Worm (Caenorhabditis elegans) whole organism, L3 larva: ENCODE results near the gene glb-6.
A peak's percentile ranks its signal among the peaks of the same experiment; 100 is the strongest.

Experiments
- R02D3.7 ChIP-seq: fragments of 150-350 bp; optimal IDR thresholded peaks from 2 replicates; lab custom pipeline; 2014; ENCODE audit warnings: missing biosample characterization, missing genetic modification characterization
- ZK546.5 ChIP-seq: sonication (generic microtip); optimal IDR thresholded peaks from 2 replicates; lab custom pipeline; 2017; ENCODE audit warnings: missing biosample characterization, missing genetic modification characterization
- ceh-16 ChIP-seq: sonication (generic microtip); optimal IDR thresholded peaks from 2 replicates; lab custom pipeline; 2017; ENCODE audit warnings: missing biosample characterization, missing genetic modification characterization
- ceh-28 ChIP-seq: fragments of 150-350 bp; optimal IDR thresholded peaks from 2 replicates; lab custom pipeline; 2014; ENCODE audit warnings: missing biosample characterization, missing genetic modification reagents, missing genetic modification characterization
- ceh-82 ChIP-seq: fragments of 150-350 bp; optimal IDR thresholded peaks from 2 replicates; lab custom pipeline; 2014; ENCODE audit warnings: missing biosample characterization, missing genetic modification characterization
- ceh-9 ChIP-seq: sonication (generic microtip); optimal IDR thresholded peaks from 2 replicates; lab custom pipeline; 2018; ENCODE audit warnings: missing biosample characterization, missing genetic modification characterization
- elt-1 ChIP-seq: fragments of 150-350 bp; optimal IDR thresholded peaks from 2 replicates; lab custom pipeline; 2014; ENCODE audit warnings: missing biosample characterization, missing genetic modification characterization
- elt-2 ChIP-seq: sonication (generic microtip); optimal IDR thresholded peaks from 2 replicates; lab custom pipeline; 2016; ENCODE audit warnings: missing genetic modification reagents, mild to moderate bottlenecking, missing genetic modification characterization, missing compliant biosample characterization
- elt-3 ChIP-seq, 3 experiments: fragments of 150-350 bp in 1 of 3; sonication (generic microtip) in 2 of 3; optimal IDR thresholded peaks; 2 replicates in 2 of 3; 4 replicates in 1 of 3; lab custom pipeline; 2014 to 2017; ENCODE audit warnings: missing biosample characterization in 3 of 3, missing genetic modification characterization in 3 of 3
- fos-1 ChIP-seq: fragments of 150-350 bp; optimal IDR thresholded peaks from 2 replicates; lab custom pipeline; 2014; ENCODE audit warnings: missing biosample characterization, missing genetic modification characterization
- lin-15B ChIP-seq: fragments of 150-350 bp; optimal IDR thresholded peaks from 2 replicates; lab custom pipeline; 2014; ENCODE audit warnings: missing biosample characterization, missing genetic modification characterization
- lin-39 ChIP-seq: fragments of 150-350 bp; optimal IDR thresholded peaks from 2 replicates; lab custom pipeline; 2018; ENCODE audit warnings: missing biosample characterization, missing genetic modification reagents, missing genetic modification characterization
- lsy-12 ChIP-seq: sonication (generic microtip); optimal IDR thresholded peaks from 2 replicates; lab custom pipeline; 2016; ENCODE audit warnings: mild to moderate bottlenecking, missing genetic modification characterization, missing compliant biosample characterization
- mdl-1 ChIP-seq: fragments of 150-350 bp; optimal IDR thresholded peaks from 2 replicates; lab custom pipeline; 2014; ENCODE audit warnings: missing biosample characterization, missing genetic modification characterization
- mml-1 ChIP-seq: fragments of 150-350 bp; sonication (generic microtip); optimal IDR thresholded peaks from 3 replicates; lab custom pipeline; 2014; ENCODE audit warnings: missing biosample characterization, missing genetic modification characterization
- nfya-1 ChIP-seq: sonication (generic microtip); optimal IDR thresholded peaks from 2 replicates; lab custom pipeline; 2017; ENCODE audit warnings: missing genetic modification characterization, mild to moderate bottlenecking, missing compliant biosample characterization, antibody characterized with exemption, moderate library complexity; ENCODE audit not compliant: insufficient read depth
- nhr-12 ChIP-seq: fragments of 150-350 bp; optimal IDR thresholded peaks from 2 replicates; lab custom pipeline; 2014; ENCODE audit warnings: missing biosample characterization, missing genetic modification characterization
- nhr-23 ChIP-seq: fragments of 150-350 bp; optimal IDR thresholded peaks from 2 replicates; lab custom pipeline; 2014; ENCODE audit warnings: missing biosample characterization, missing genetic modification reagents, missing genetic modification characterization
- nhr-237 ChIP-seq: fragments of 150-350 bp; optimal IDR thresholded peaks from 2 replicates; lab custom pipeline; 2014; ENCODE audit warnings: missing biosample characterization, missing genetic modification characterization
- nhr-25 ChIP-seq: sonication (generic microtip); optimal IDR thresholded peaks from 2 replicates; lab custom pipeline; 2017; ENCODE audit warnings: missing biosample characterization, missing genetic modification characterization
- nhr-28 ChIP-seq: fragments of 150-350 bp; optimal IDR thresholded peaks from 2 replicates; lab custom pipeline; 2014; ENCODE audit warnings: missing biosample characterization, missing genetic modification characterization
- nhr-76 ChIP-seq: fragments of 150-350 bp; sonication (generic microtip); optimal IDR thresholded peaks from 5 replicates; lab custom pipeline; 2014; ENCODE audit warnings: missing biosample characterization, missing genetic modification characterization
- pha-4 ChIP-seq: fragments of 150-350 bp; optimal IDR thresholded peaks from 2 replicates; lab custom pipeline; 2014; ENCODE audit warnings: missing biosample characterization, missing genetic modification reagents, missing genetic modification characterization
- pqm-1 ChIP-seq: fragments of 150-350 bp; optimal IDR thresholded peaks from 2 replicates; lab custom pipeline; 2017; ENCODE audit warnings: missing biosample characterization, missing genetic modification characterization, inconsistent platforms
- skn-1 ChIP-seq: fragments of 150-350 bp; optimal IDR thresholded peaks from 2 replicates; lab custom pipeline; 2014; ENCODE audit warnings: missing biosample characterization, missing genetic modification characterization
- snpc-4 ChIP-seq: fragments of 150-350 bp; optimal IDR thresholded peaks from 2 replicates; lab custom pipeline; 2014; ENCODE audit warnings: missing biosample characterization, missing genetic modification characterization
- tbx-2 ChIP-seq: sonication (generic microtip); optimal IDR thresholded peaks from 2 replicates; lab custom pipeline; 2016; ENCODE audit warnings: mild to moderate bottlenecking, missing genetic modification characterization, missing compliant biosample characterization
- unc-62 ChIP-seq: fragments of 150-350 bp; sonication (generic microtip); optimal IDR thresholded peaks from 4 replicates; lab custom pipeline; 2014; ENCODE audit warnings: missing biosample characterization, missing genetic modification reagents, missing genetic modification characterization
- zag-1 ChIP-seq: fragments of 150-350 bp; optimal IDR thresholded peaks from 2 replicates; lab custom pipeline; 2014; ENCODE audit warnings: missing biosample characterization, missing genetic modification characterization
- ztf-11 ChIP-seq: fragments of 150-350 bp; optimal IDR thresholded peaks from 2 replicates; lab custom pipeline; 2014; ENCODE audit warnings: missing biosample characterization, missing genetic modification characterization
- ztf-4 ChIP-seq: fragments of 150-350 bp; optimal IDR thresholded peaks from 2 replicates; lab custom pipeline; 2014; ENCODE audit warnings: missing biosample characterization, missing genetic modification characterization

The glb-6 gene

DNA sequence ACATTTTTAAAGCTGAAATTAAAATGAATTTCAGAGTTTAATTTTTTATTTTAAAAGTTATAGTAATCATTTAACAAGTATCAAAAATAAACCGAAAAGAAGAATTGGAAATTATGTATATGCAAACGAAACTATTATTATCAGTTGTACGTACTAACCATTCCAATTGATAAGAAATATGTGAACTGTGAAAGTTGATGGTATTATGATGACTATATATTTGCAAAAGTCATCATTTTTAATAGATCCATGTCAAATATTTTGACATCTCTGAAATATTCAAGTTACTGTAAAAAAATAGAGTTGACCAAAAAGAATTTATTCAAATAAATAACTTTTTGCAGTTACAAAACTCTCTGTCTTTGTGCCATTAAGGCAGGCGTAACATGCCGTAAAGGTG lies 22.3 kb downstream of the glb-6 start, which contains the start of gene ugt-48:
ugt-48 (minus strand) TSS at position 12 of the 400 bp plus-strand sequence.
- peak; percentile 21 for TF ChIP-seq pqm-1 (tag; lab: Kevin White, UChicago)
- TF ChIP-seq elt-2 (tag; lab: Kevin White, UChicago), result peak; percentile 33
- no peak for TF ChIP-seq mml-1 (tag; lab: Kevin White, UChicago)

DNA sequence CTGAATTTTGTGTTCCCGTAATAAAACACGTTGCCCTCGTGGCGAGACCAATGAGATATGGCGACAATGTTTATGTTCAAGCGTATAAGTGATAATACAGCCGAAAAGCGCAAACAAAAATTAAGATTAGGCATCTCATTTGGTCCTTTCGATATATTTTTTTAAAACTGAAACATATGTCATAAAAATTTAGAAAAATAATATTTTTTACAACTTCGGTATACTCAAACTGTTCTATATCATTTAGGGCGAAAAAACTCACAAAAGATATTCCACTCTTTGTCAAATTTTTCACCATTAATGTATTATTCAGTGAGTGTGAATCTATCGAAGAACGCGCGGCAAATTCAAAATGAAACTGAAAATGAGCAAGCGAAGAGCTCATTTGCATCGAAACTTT lies 31.8 kb downstream of the glb-6 start, which contains the start of gene cft-1:
cft-1 (plus strand) TSS at position 301 of the 400 bp plus-strand sequence.
- TF ChIP-seq ceh-9, result no peak
- no peak for TF ChIP-seq lsy-12 (tag; lab: Kevin White, UChicago)
- TF ChIP-seq elt-2 (tag; lab: Kevin White, UChicago), result no peak
- no peak for TF ChIP-seq nhr-12 (tag; lab: Kevin White, UChicago)
- TF ChIP-seq R02D3.7 (tag; lab: Kevin White, UChicago), result no peak
- no peak for TF ChIP-seq ztf-4 (tag; lab: Kevin White, UChicago)
- no peak for TF ChIP-seq nhr-28
- TF ChIP-seq fos-1, result no peak
- no peak for TF ChIP-seq snpc-4 (tag; lab: Kevin White, UChicago)
- TF ChIP-seq ceh-16 (tag; lab: Kevin White, UChicago), result no peak
- TF ChIP-seq unc-62, result no peak
- TF ChIP-seq pha-4 (tag; lab: Kevin White, UChicago), result no peak
- TF ChIP-seq nfya-1 (tag; lab: Kevin White, UChicago), result no peak
- TF ChIP-seq ceh-28 (tag; lab: Kevin White, UChicago), result no peak

DNA sequence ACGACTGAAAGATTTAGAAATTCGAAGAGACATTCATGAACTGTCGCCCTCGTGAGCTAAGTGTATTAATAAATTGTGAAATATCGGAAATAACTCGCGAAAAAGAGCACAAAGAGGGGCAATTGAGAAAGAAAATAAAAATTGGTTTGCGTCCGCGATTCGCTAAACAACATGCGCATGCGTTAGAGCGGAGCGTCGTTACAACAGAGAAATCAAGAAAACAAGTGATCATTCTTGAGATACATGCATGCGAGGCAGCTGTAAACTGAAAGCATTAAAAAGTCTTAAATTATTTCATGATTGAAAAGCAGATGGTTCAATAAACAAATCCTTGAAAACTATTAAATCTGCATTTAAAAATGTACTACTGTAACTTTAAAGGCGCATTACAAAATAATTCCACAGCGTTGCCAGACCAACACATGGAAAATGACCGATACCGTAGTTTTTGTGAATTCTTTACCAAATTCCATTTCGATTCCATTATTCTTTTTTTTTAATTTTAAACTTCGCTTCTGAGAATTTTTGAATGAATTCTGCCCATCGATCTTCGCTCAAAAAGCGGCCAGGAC lies 34.0 kb downstream of the glb-6 start, which contains the start of the genes cox-16 and syp-2:
cox-16 (minus strand) TSS at position 4 of the 572 bp plus-strand sequence.
syp-2 (plus strand) TSS at position 248 of the 572 bp plus-strand sequence.
- TF ChIP-seq lin-39 (tag; lab: Kevin White, UChicago) (peak; percentile 9), lin-15B (peak; percentile 2), pha-4 (tag; lab: Kevin White, UChicago) (peak; percentile 23), nhr-23 (tag; lab: Kevin White, UChicago) (no peak)
- TF ChIP-seq, all 47 proteins: peak for 3

DNA sequence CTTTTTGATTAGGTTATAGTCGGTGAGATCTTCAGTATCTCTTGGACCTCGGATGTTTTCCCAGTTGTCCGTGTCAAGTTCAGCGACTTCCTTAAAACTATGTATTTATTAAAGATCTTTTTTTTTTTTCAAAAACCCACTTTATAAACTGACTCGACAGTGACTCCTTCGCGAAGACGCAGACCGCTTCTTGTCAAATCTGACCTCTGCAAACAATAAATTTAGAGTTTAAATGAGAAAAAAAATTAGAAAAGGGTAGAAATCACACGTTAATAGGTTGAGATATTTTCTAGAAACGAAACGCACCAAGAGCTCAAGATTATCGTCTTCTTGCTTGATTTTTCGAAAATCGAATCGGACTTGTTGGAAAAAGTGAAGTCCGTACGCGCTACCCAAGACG lies 34.6 kb downstream of the glb-6 start, which contains the start of gene C24G6.8:
C24G6.8 (minus strand) TSS at position 101 of the 400 bp plus-strand sequence.
- TF ChIP-seq mdl-1, result no peak
- TF ChIP-seq fos-1, result no peak
- TF ChIP-seq nhr-237 (tag; lab: Kevin White, UChicago), result no peak
- no peak for TF ChIP-seq elt-1 (tag; lab: Kevin White, UChicago)
- TF ChIP-seq, all 47 proteins: peak for 0

DNA sequence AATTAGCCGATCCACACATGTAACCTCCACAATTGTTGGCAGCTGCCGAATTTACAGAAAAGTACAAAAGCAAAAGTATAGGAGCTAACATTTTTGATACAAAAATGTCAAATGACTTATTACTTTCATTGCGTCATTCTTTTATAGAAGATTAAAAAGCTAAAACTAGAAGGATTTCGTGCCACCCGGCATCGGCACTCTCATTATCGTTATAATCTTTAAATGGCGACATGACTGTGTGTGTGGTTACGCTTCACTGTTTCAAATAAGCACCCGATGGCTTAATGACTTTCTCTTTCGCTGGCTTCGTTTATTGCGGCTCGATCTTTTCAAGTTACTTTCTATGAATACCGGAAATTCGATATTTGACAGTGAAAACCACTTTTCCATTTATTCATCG lies 36.6 kb downstream of the glb-6 start, which contains the start of gene grl-1:
grl-1 (minus strand) TSS at position 101 of the 400 bp plus-strand sequence.
- TF ChIP-seq elt-3 (tag; optimal IDR thresholded peaks at IDR 0.05; lab: Kevin White, UChicago) (no peak), nhr-76 (tag; lab: Kevin White, UChicago) (no peak), snpc-4 (tag; lab: Kevin White, UChicago) (no peak), lin-39 (tag; lab: Kevin White, UChicago) (no peak)

DNA sequence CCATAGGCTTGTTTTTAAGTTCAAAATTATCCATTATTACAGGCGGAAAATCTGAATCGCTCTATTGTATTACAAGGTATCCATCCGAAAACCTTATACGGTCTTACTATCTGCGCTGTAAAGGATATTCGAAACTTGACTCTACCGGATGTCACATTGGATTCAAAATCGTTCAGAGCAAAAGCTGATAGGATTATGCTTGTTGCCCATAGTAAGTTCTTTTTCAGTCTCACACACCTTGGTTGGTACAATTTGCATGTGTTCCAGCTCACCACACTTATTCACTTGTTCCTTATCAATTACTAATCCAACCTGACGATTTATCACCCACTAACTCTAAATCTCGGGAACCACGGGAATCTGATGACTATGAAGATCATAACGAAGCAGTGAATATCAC lies 42.6 kb downstream of the glb-6 start:
- TF ChIP-seq nhr-12 (tag; lab: Kevin White, UChicago), result no peak
- no peak for TF ChIP-seq ceh-28 (tag; lab: Kevin White, UChicago)

DNA sequence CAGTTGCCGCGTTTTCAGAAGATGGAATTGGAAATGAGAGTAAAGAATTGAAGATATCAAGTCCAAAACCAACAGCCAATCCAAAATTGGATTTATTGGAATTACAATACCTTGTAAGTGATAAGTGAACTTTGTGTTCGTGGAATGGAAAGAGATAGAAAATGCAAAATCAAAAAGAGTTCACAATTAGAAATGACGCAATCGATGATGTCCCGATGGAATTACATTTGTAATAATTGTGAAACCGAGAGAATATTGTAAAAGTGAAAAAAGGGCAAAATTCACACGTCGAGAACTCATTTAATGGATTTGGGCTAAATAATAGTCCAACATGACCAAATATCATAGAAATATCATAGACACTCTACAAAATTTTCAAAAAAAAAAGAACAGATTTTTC lies 45.1 kb downstream of the glb-6 start:
- TF ChIP-seq ZK546.5 (tag; lab: Kevin White, UChicago) (no peak), skn-1 (tag; lab: Kevin White, UChicago) (no peak), unc-62 (no peak), nhr-25 (no peak), zag-1 (tag; lab: Kevin White, UChicago) (no peak), ceh-82 (tag; lab: Kevin White, UChicago) (no peak), elt-2 (tag; lab: Kevin White, UChicago) (no peak), tbx-2 (tag; lab: Kevin White, UChicago) (no peak), pha-4 (tag; lab: Kevin White, UChicago) (no peak), ztf-11 (tag; lab: Kevin White, UChicago) (no peak), ceh-16 (tag; lab: Kevin White, UChicago) (no peak), lsy-12 (tag; lab: Kevin White, UChicago) (no peak)
